Worm (Caenorhabditis elegans) whole organism, L1 larva: ENCODE data around the gene gop-1.

Experiments used
- C04F5.9 ChIP-seq: sonication (generic microtip); optimal IDR thresholded peaks from 2 replicates; lab custom pipeline; 2016; ENCODE audit warnings: missing genetic modification characterization, missing compliant biosample characterization
- C16A3.4 ChIP-seq: fragments of 150-350 bp; optimal IDR thresholded peaks from 2 replicates; lab custom pipeline; 2014; ENCODE audit warnings: missing biosample characterization, missing genetic modification characterization
- C34B4.2 ChIP-seq: sonication (generic microtip); optimal IDR thresholded peaks from 2 replicates; lab custom pipeline; 2017; ENCODE audit warnings: mild to moderate bottlenecking, missing genetic modification characterization, missing compliant biosample characterization
- aly-2 ChIP-seq: fragments of 150-350 bp; optimal IDR thresholded peaks from 2 replicates; lab custom pipeline; 2014; ENCODE audit warnings: missing biosample characterization, missing genetic modification characterization
- ama-1 ChIP-seq: fragments of 150-350 bp; optimal IDR thresholded peaks from 2 replicates; lab custom pipeline; 2014
- blmp-1 ChIP-seq: fragments of 150-350 bp; optimal IDR thresholded peaks from 2 replicates; lab custom pipeline; 2014; ENCODE audit warnings: missing biosample characterization, missing genetic modification characterization
- ceh-82 ChIP-seq, 3 experiments: fragments of 150-350 bp in 1 of 3; sonication (generic microtip) in 2 of 3; optimal IDR thresholded peaks; 2 replicates each; lab custom pipeline; 2014 to 2017; ENCODE audit warnings: missing biosample characterization in 3 of 3, missing genetic modification characterization in 3 of 3
- ceh-90 ChIP-seq: sonication (generic microtip); optimal IDR thresholded peaks from 2 replicates; lab custom pipeline; 2016; ENCODE audit warnings: missing genetic modification characterization, missing compliant biosample characterization
- dpl-1 ChIP-seq, 3 experiments: fragments of 150-350 bp in 2 of 3; sonication (generic microtip) in 1 of 3; optimal IDR thresholded peaks; 2 replicates each; lab custom pipeline; 2014 to 2017; ENCODE audit warnings: missing biosample characterization in 3 of 3, missing genetic modification characterization in 3 of 3, missing genetic modification reagents in 3 of 3
- dsc-1 ChIP-seq: sonication (generic microtip); optimal IDR thresholded peaks from 2 replicates; lab custom pipeline; 2016; ENCODE audit warnings: mild to moderate bottlenecking, missing genetic modification characterization, missing compliant biosample characterization
- efl-1 ChIP-seq, 4 experiments: fragments of 150-350 bp; optimal IDR thresholded peaks in 3 of 4; peaks in 1 of 4; 1 replicate in 1 of 4; 2 replicates in 3 of 4; lab custom pipeline; 2014; ENCODE audit warnings: missing biosample characterization in 2 of 4, missing genetic modification characterization in 2 of 4, missing genetic modification reagents in 2 of 4
- elt-2 ChIP-seq: sonication (generic microtip); optimal IDR thresholded peaks from 2 replicates; lab custom pipeline; 2016; ENCODE audit warnings: missing genetic modification characterization, mild to moderate bottlenecking, inconsistent platforms, missing compliant biosample characterization, missing genetic modification reagents
- elt-3 ChIP-seq, 6 experiments: fragments of 150-350 bp in 1 of 6; sonication (generic microtip); optimal IDR thresholded peaks; 2 replicates each; lab custom pipeline; 2017 to 2018; ENCODE audit warnings: missing biosample characterization in 6 of 6, missing genetic modification characterization in 6 of 6, inconsistent platforms in 1 of 6
- fkh-4 ChIP-seq: sonication (generic microtip); optimal IDR thresholded peaks from 2 replicates; lab custom pipeline; 2016; ENCODE audit warnings: missing compliant biosample characterization, missing genetic modification characterization, borderline replicate concordance
- fkh-8 ChIP-seq: sonication (generic microtip); optimal IDR thresholded peaks from 2 replicates; lab custom pipeline; 2016; ENCODE audit warnings: mild to moderate bottlenecking, missing genetic modification characterization, missing compliant biosample characterization
- hlh-4 ChIP-seq: sonication (generic microtip); optimal IDR thresholded peaks from 2 replicates; lab custom pipeline; 2016; ENCODE audit warnings: mild to moderate bottlenecking, missing genetic modification characterization, missing compliant biosample characterization
- hpl-2 ChIP-seq: fragments of 150-350 bp; optimal IDR thresholded peaks from 2 replicates; lab custom pipeline; 2014; ENCODE audit warnings: missing biosample characterization, missing genetic modification reagents, missing genetic modification characterization
- irx-1 ChIP-seq: sonication (generic microtip); optimal IDR thresholded peaks from 2 replicates; lab custom pipeline; 2016; ENCODE audit warnings: missing genetic modification characterization, missing compliant biosample characterization
- jun-1 ChIP-seq: fragments of 150-350 bp; optimal IDR thresholded peaks from 2 replicates; lab custom pipeline; 2014; ENCODE audit warnings: missing biosample characterization, missing genetic modification reagents, missing genetic modification characterization
- lin-14 ChIP-seq: fragments of 200-800 bp; sonication (Bioruptor generic); optimal IDR thresholded peaks from 2 replicates; lab custom pipeline; 2018; ENCODE audit warnings: mild to moderate bottlenecking, missing genetic modification characterization, moderate library complexity, missing compliant biosample characterization
- lin-15B ChIP-seq: fragments of 150-350 bp; sonication (generic microtip); optimal IDR thresholded peaks from 3 replicates; lab custom pipeline; 2014; ENCODE audit warnings: missing biosample characterization, missing genetic modification characterization
- lin-35 ChIP-seq, 2 experiments: fragments of 150-350 bp; optimal IDR thresholded peaks; 2 replicates each; lab custom pipeline; 2014; ENCODE audit warnings: missing biosample characterization in 2 of 2, missing genetic modification characterization in 2 of 2, missing genetic modification reagents in 2 of 2
- lin-39 ChIP-seq: fragments of 150-350 bp; optimal IDR thresholded peaks from 2 replicates; lab custom pipeline; 2014; ENCODE audit warnings: missing biosample characterization, missing genetic modification reagents, missing genetic modification characterization
- lir-3 ChIP-seq: sonication (generic microtip); optimal IDR thresholded peaks from 2 replicates; lab custom pipeline; 2016; ENCODE audit warnings: mild to moderate bottlenecking, missing genetic modification characterization, moderate library complexity, missing compliant biosample characterization; ENCODE audit not compliant: poor library complexity
- mef-2 ChIP-seq: fragments of 150-350 bp; optimal IDR thresholded peaks from 2 replicates; lab custom pipeline; 2014; ENCODE audit warnings: missing biosample characterization, missing genetic modification characterization
- nhr-12 ChIP-seq: sonication (generic microtip); optimal IDR thresholded peaks from 2 replicates; lab custom pipeline; 2017; ENCODE audit warnings: missing biosample characterization, missing genetic modification characterization
- nhr-19 ChIP-seq: fragments of 200-800 bp; sonication (Bioruptor generic); conservative IDR thresholded peaks from 2 replicates; pipeline ENCODE4 v1.3.6; 2022; ENCODE audit warnings: missing genetic modification characterization, missing compliant biosample characterization
- nhr-20 ChIP-seq: sonication (generic microtip); optimal IDR thresholded peaks from 2 replicates; lab custom pipeline; 2016; ENCODE audit warnings: mild to moderate bottlenecking, missing genetic modification characterization, missing compliant biosample characterization
- nhr-237 ChIP-seq: fragments of 150-350 bp; optimal IDR thresholded peaks from 2 replicates; lab custom pipeline; 2014; ENCODE audit warnings: missing biosample characterization, missing genetic modification characterization
- nhr-47 ChIP-seq: sonication (generic microtip); optimal IDR thresholded peaks from 2 replicates; lab custom pipeline; 2016; ENCODE audit warnings: mild to moderate bottlenecking, missing genetic modification characterization, moderate library complexity, missing compliant biosample characterization
- nhr-71 ChIP-seq: sonication (generic microtip); optimal IDR thresholded peaks from 2 replicates; lab custom pipeline; 2016; ENCODE audit warnings: mild to moderate bottlenecking, missing genetic modification characterization, moderate library complexity, missing compliant biosample characterization
- nhr-77 ChIP-seq: fragments of 150-350 bp; optimal IDR thresholded peaks from 2 replicates; lab custom pipeline; 2014; ENCODE audit warnings: missing biosample characterization, missing genetic modification characterization
- nhr-84 ChIP-seq: sonication (generic microtip); optimal IDR thresholded peaks from 2 replicates; lab custom pipeline; 2017; ENCODE audit warnings: missing biosample characterization, missing genetic modification characterization
- nhr-85 ChIP-seq: sonication (generic microtip); peaks from one replicate; lab custom pipeline; 2016; ENCODE audit warnings: missing genetic modification characterization, inconsistent platforms, missing compliant biosample characterization
- pax-3 ChIP-seq: fragments of 200-800 bp; sonication (Bioruptor generic); optimal IDR thresholded peaks from 2 replicates; lab custom pipeline; 2018; ENCODE audit warnings: mild to moderate bottlenecking, missing genetic modification characterization, moderate library complexity, missing compliant biosample characterization
- rnt-1 ChIP-seq: sonication (generic microtip); optimal IDR thresholded peaks from 2 replicates; lab custom pipeline; 2016; ENCODE audit warnings: mild to moderate bottlenecking, missing genetic modification characterization, moderate library complexity, missing compliant biosample characterization
- skn-1 ChIP-seq: fragments of 150-350 bp; optimal IDR thresholded peaks from 2 replicates; lab custom pipeline; 2014; ENCODE audit warnings: missing biosample characterization, missing genetic modification characterization
- snpc-4 ChIP-seq: fragments of 150-350 bp; optimal IDR thresholded peaks from 2 replicates; lab custom pipeline; 2014; ENCODE audit warnings: missing biosample characterization, missing genetic modification characterization
- snu-23 ChIP-seq: sonication (generic microtip); optimal IDR thresholded peaks from 2 replicates; lab custom pipeline; 2016; ENCODE audit warnings: missing genetic modification characterization, missing compliant biosample characterization
- sptf-1 ChIP-seq: fragments of 150-350 bp; optimal IDR thresholded peaks from 2 replicates; lab custom pipeline; 2014; ENCODE audit warnings: missing biosample characterization, missing genetic modification characterization
- swsn-7 ChIP-seq: sonication (generic microtip); optimal IDR thresholded peaks from 2 replicates; lab custom pipeline; 2016; ENCODE audit warnings: missing genetic modification characterization, missing compliant biosample characterization
- unc-30 ChIP-seq: sonication (generic microtip); optimal IDR thresholded peaks from 2 replicates; lab custom pipeline; 2017; ENCODE audit warnings: missing biosample characterization, missing genetic modification characterization
- unc-62 ChIP-seq: fragments of 150-350 bp; optimal IDR thresholded peaks from 2 replicates; lab custom pipeline; 2014; ENCODE audit warnings: missing biosample characterization, missing genetic modification reagents, missing genetic modification characterization
- unc-86 ChIP-seq: sonication (generic microtip); optimal IDR thresholded peaks from 2 replicates; lab custom pipeline; 2016; ENCODE audit warnings: missing genetic modification characterization, missing compliant biosample characterization
- xbp-1 ChIP-seq: sonication (generic microtip); optimal IDR thresholded peaks from 2 replicates; lab custom pipeline; 2016; ENCODE audit warnings: missing genetic modification characterization, missing compliant biosample characterization
- zag-1 ChIP-seq: fragments of 150-350 bp; optimal IDR thresholded peaks from 2 replicates; lab custom pipeline; 2014; ENCODE audit warnings: missing biosample characterization, missing genetic modification characterization
- ztf-11 ChIP-seq, 2 experiments: sonication (generic microtip); optimal IDR thresholded peaks; 2 replicates each; lab custom pipeline; 2016 to 2017; ENCODE audit warnings: missing genetic modification characterization in 2 of 2, missing biosample characterization in 1 of 2, missing compliant biosample characterization in 1 of 2
- ztf-4 ChIP-seq: fragments of 150-350 bp; optimal IDR thresholded peaks from 2 replicates; lab custom pipeline; 2014; ENCODE audit warnings: missing biosample characterization, missing genetic modification characterization

The gop-1 gene

ce11 chrIII:5294867-5295266, 40.6 kb downstream of the gop-1 start (continued):
- TF ChIP-seq dpl-1 (GFP tag; optimal IDR thresholded peaks at IDR 0.05; lab: Kevin White, UChicago) (peak; percentile 12 to 43 (median 26)), hpl-2 (no peak), snu-23 (GFP tag; lab: Kevin White, UChicago) (peak; percentile 83), irx-1 (tag; lab: Kevin White, UChicago) (peak; percentile 33), ceh-82 (tag; optimal IDR thresholded peaks at IDR 0.05; lab: Kevin White, UChicago) (peak; percentile 25 to 46 (median 34)), efl-1 (optimal IDR thresholded peaks at IDR 0.05; lab: Kevin White, UChicago) (peak; percentile 45 to 61), efl-1 (GFP tag; optimal IDR thresholded peaks at IDR 0.05 in 1 of 2; lab: Kevin White, UChicago) (peak; percentile 36 to 93), nhr-84 (tag; lab: Kevin White, UChicago) (no peak), lin-14 (peak; percentile 81), nhr-237 (tag; lab: Kevin White, UChicago) (no peak), ztf-11 (tag; optimal IDR thresholded peaks at IDR 0.05; lab: Kevin White, UChicago) (peak in 1 of 2 experiments; percentile 51), C34B4.2 (tag; lab: Kevin White, UChicago) (no peak), blmp-1 (peak; percentile 7), nhr-20 (tag; lab: Kevin White, UChicago) (no peak), skn-1 (tag; lab: Kevin White, UChicago) (peak; percentile 59), ztf-4 (tag; lab: Kevin White, UChicago) (peak; percentile 52), aly-2 (no peak), fkh-8 (tag; lab: Kevin White, UChicago) (peak; percentile 28), nhr-71 (tag; lab: Kevin White, UChicago) (peak; percentile 83), ceh-90 (tag; lab: Kevin White, UChicago) (no peak), jun-1 (tag; lab: Kevin White, UChicago) (no peak), C16A3.4 (tag; lab: Kevin White, UChicago) (peak; percentile 40), lin-39 (tag; lab: Kevin White, UChicago) (peak; percentile 43), dsc-1 (peak; percentile 76), elt-3 (tag; optimal IDR thresholded peaks at IDR 0.05; lab: Kevin White, UChicago) (peak in 1 of 6 experiments; percentile 8), fkh-4 (tag; lab: Kevin White, UChicago) (no peak), xbp-1 (tag; lab: Kevin White, UChicago) (peak; percentile 57), nhr-85 (tag; lab: Kevin White, UChicago) (no peak), unc-62 (GFP tag; lab: Kevin White, UChicago) (no peak), nhr-12 (tag; lab: Kevin White, UChicago) (no peak), C04F5.9 (tag; lab: Kevin White, UChicago) (no peak), rnt-1 (tag; lab: Kevin White, UChicago) (peak; percentile 81), unc-86 (peak; percentile 16), unc-30 (no peak), zag-1 (tag; lab: Kevin White, UChicago) (no peak), lir-3 (tag; lab: Kevin White, UChicago) (no peak), nhr-47 (tag; lab: Kevin White, UChicago) (peak; percentile 74)

- TF ChIP-seq lin-35 (GFP tag; optimal IDR thresholded peaks at IDR 0.05; lab: Kevin White, UChicago) (no peak), C16A3.4 (tag; lab: Kevin White, UChicago) (no peak), irx-1 (tag; lab: Kevin White, UChicago) (no peak), ama-1 (lab: Kevin White, UChicago) (no peak), mef-2 (tag; lab: Kevin White, UChicago) (no peak), lin-15B (tag; lab: Kevin White, UChicago) (no peak), swsn-7 (tag; lab: Kevin White, UChicago) (no peak), unc-86 (no peak), hlh-4 (no peak), nhr-77 (tag; lab: Kevin White, UChicago) (no peak), dpl-1 (GFP tag; optimal IDR thresholded peaks at IDR 0.05; lab: Kevin White, UChicago) (no peak), nhr-237 (tag; lab: Kevin White, UChicago) (no peak), lir-3 (tag; lab: Kevin White, UChicago) (no peak), xbp-1 (tag; lab: Kevin White, UChicago) (no peak), nhr-19 (GFP tag; lab: Robert Waterston, UW) (no peak), snpc-4 (tag; lab: Kevin White, UChicago) (no peak), pax-3 (tag; lab: Kevin White, UChicago) (no peak), elt-2 (tag; lab: Kevin White, UChicago) (no peak), ztf-11 (tag; optimal IDR thresholded peaks at IDR 0.05; lab: Kevin White, UChicago) (no peak), sptf-1 (tag; lab: Kevin White, UChicago) (no peak)
Observed at ce11 chrIII:5301786-5302268, 47.6 kb downstream of the gop-1 start, which contains the start of the genes T15B12.2 and F52C9.5. TSS of gene T15B12.2 (minus strand) at chrIII:5301886. TSS of gene F52C9.5 (plus strand) at chrIII:5302218.
